Fruit fly (Drosophila melanogaster): ENCODE measurements around the gene Nf-YA.
A peak's percentile ranks its signal among the peaks of the same experiment; 100 is the strongest.

DNA sequence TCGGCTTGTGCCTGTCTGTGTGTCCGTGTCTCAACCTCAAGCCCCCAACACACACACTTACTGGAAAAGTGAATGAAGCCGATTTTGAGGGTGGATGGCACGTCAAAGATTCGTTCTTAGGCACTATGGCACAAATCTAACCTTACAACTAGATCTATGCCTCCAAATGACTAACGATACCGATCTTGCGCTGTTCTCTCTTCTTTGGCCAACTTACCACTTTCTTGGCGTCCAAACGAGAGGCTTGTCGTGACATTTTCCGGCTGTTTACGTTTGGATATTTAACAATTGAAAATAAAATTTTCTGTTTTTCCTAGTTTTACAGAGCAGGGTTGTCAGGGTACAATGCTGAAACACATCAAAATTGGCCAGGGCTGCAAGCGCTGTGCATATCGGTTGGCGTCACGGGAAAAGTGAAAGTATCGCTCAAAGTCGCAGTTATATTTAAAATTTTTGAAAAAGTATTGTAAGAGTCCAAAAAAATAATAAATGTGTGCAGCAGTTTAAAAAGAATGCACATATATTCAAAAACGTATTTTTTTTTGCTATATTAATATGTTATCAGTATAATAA lies at the start of gene Nf-YA, which contains the start of gene Bet3:
- no peak for TF ChIP-seq CG8159 (tag; optimal IDR thresholded peaks at IDR 0.05)
- no peak for TF ChIP-seq CG34367 (tag; optimal IDR thresholded peaks at IDR 0.05)
- no peak for TF ChIP-seq gl (tag; optimal IDR thresholded peaks at IDR 0.05)
- TF ChIP-seq CG17806 (tag; optimal IDR thresholded peaks at IDR 0.05): no peak
- TF ChIP-seq Pif1B (GFP tag; optimal IDR thresholded peaks at IDR 0.05): no peak
- TF ChIP-seq Snoo (tag; optimal IDR thresholded peaks at IDR 0.05): peak; percentile 53
- TF ChIP-seq CG32121 (GFP tag; IDR thresholded peaks at IDR 0.05): no peak
- TF ChIP-seq Pif1A (GFP tag; optimal IDR thresholded peaks at IDR 0.05): no peak
- TF ChIP-seq CG4496 (GFP tag; IDR thresholded peaks at IDR 0.05): peak; percentile 56; the same call in 1 of the 3 replicates
- TF ChIP-seq D1 (tag; optimal IDR thresholded peaks at IDR 0.05): peak; percentile 88
- TF ChIP-seq EcR (GFP tag; optimal IDR thresholded peaks at IDR 0.05): no peak
- TF ChIP-seq CG9948 (tag; optimal IDR thresholded peaks at IDR 0.05): no peak
- no peak for TF ChIP-seq CG14655 (GFP tag; optimal IDR thresholded peaks at IDR 0.05)
- TF ChIP-seq CG13204 (GFP tag; optimal IDR thresholded peaks at IDR 0.05): no peak

Measured in whole organism, pupa.